Fruit fly (Drosophila melanogaster) whole organism, embryonic: ENCODE data around the gene SP.

Source experiments
- Abd-B ChIP-seq: fragments of 200-800 bp; sonication (Bioruptor generic); optimal IDR thresholded peaks from 2 replicates; lab custom pipeline; 2018; ENCODE audit warnings: missing biosample characterization, mild to moderate bottlenecking, missing genetic modification characterization, moderate library complexity
- CG12769 ChIP-seq: fragments of 200-800 bp; sonication (Bioruptor generic); optimal IDR thresholded peaks from 2 replicates; lab custom pipeline; 2019; ENCODE audit warnings: missing biosample characterization, mild to moderate bottlenecking, missing genetic modification characterization, moderate library complexity
- CG15696 ChIP-seq: fragments of 200-800 bp; sonication (Bioruptor generic); optimal IDR thresholded peaks from 2 replicates; lab custom pipeline; 2019; ENCODE audit warnings: missing biosample characterization, mild to moderate bottlenecking, missing genetic modification characterization, moderate library complexity
- CG1602 ChIP-seq: fragments of 200-800 bp; sonication (Bioruptor generic); optimal IDR thresholded peaks from 3 replicates; lab custom pipeline; 2016; ENCODE audit warnings: missing biosample characterization, missing genetic modification characterization
- CG1603 ChIP-seq: fragments of 200-800 bp; sonication (Bioruptor generic); optimal IDR thresholded peaks from 2 replicates; lab custom pipeline; 2019; ENCODE audit warnings: missing biosample characterization, mild to moderate bottlenecking, missing genetic modification characterization, moderate library complexity
- CG17361 ChIP-seq: fragments of 200-800 bp; sonication (Bioruptor generic); IDR thresholded peaks from 3 replicates; pipeline ENCODE4 v1.3.6; 2022; ENCODE audit warnings: missing biosample characterization, missing genetic modification characterization
- CG17568 ChIP-seq: fragments of 200-800 bp; sonication (Bioruptor generic); optimal IDR thresholded peaks from 2 replicates; lab custom pipeline; 2018; ENCODE audit warnings: missing biosample characterization, mild to moderate bottlenecking, missing genetic modification characterization, moderate library complexity
- CG2202 ChIP-seq: fragments of 200-800 bp; sonication (Bioruptor generic); optimal IDR thresholded peaks from 2 replicates; lab custom pipeline; 2018; ENCODE audit warnings: missing biosample characterization, mild to moderate bottlenecking, missing genetic modification characterization
- CG4328 ChIP-seq: fragments of 200-800 bp; sonication (Bioruptor generic); optimal IDR thresholded peaks from 3 replicates; lab custom pipeline; 2017; ENCODE audit warnings: missing biosample characterization, missing genetic modification reagents, missing genetic modification characterization
- CG4424 ChIP-seq: fragments of 200-800 bp; sonication (Bioruptor generic); optimal IDR thresholded peaks from 3 replicates; lab custom pipeline; 2016; ENCODE audit warnings: missing biosample characterization, missing genetic modification characterization
- CG7928 ChIP-seq: fragments of 200-800 bp; sonication (Bioruptor generic); optimal IDR thresholded peaks from 2 replicates; lab custom pipeline; 2017; ENCODE audit warnings: missing biosample characterization, mild to moderate bottlenecking, missing genetic modification characterization
- CG8281 ChIP-seq: fragments of 200-800 bp; sonication (Bioruptor generic); optimal IDR thresholded peaks from 2 replicates; lab custom pipeline; 2018; ENCODE audit warnings: missing biosample characterization, mild to moderate bottlenecking, missing genetic modification characterization, moderate library complexity
- CG8290 ChIP-seq, 3 experiments: fragments of 200-800 bp; sonication (Bioruptor generic); optimal IDR thresholded peaks; 2 replicates each; lab custom pipeline; 2016 to 2019; ENCODE audit warnings: missing biosample characterization in 3 of 3, missing genetic modification characterization in 3 of 3, mild to moderate bottlenecking in 2 of 3, moderate library complexity in 1 of 3
- CG8924 ChIP-seq: fragments of 200-800 bp; optimal IDR thresholded peaks from 3 replicates; lab custom pipeline; 2019; ENCODE audit warnings: missing biosample characterization, mild to moderate bottlenecking, missing genetic modification characterization, moderate library complexity
- CG9727 ChIP-seq: fragments of 200-800 bp; sonication (Bioruptor generic); optimal IDR thresholded peaks from 3 replicates; lab custom pipeline; 2017; ENCODE audit warnings: missing biosample characterization, mild to moderate bottlenecking, missing genetic modification characterization
- Eip74EF ChIP-seq, 2 experiments: fragments of 200-800 bp in 1 of 2; fragments of >200 bp in 1 of 2; sonication (Bioruptor generic) in 1 of 2; optimal IDR thresholded peaks; 2 replicates each; lab custom pipeline; 2017 to 2019; ENCODE audit warnings: missing biosample characterization in 2 of 2, missing genetic modification characterization in 2 of 2, mild to moderate bottlenecking in 1 of 2, moderate library complexity in 1 of 2
- Fer3 ChIP-seq: fragments of 200-800 bp; sonication (Bioruptor generic); optimal IDR thresholded peaks from 2 replicates; lab custom pipeline; 2018; ENCODE audit warnings: missing biosample characterization, mild to moderate bottlenecking, missing genetic modification characterization, moderate library complexity
- H15 ChIP-seq: fragments of 200-800 bp; sonication (Bioruptor generic); IDR thresholded peaks from 3 replicates; pipeline ENCODE4 v1.3.6; 2022; ENCODE audit warnings: missing biosample characterization, missing genetic modification characterization
- Hmx ChIP-seq: fragments of 200-800 bp; sonication (Bioruptor generic); optimal IDR thresholded peaks from 2 replicates; lab custom pipeline; 2016; ENCODE audit warnings: missing biosample characterization, missing genetic modification characterization
- Ptx1 ChIP-seq: fragments of 200-800 bp; sonication (Bioruptor generic); IDR thresholded peaks from 2 replicates; pipeline ENCODE4 v1.3.6; 2022; ENCODE audit warnings: missing biosample characterization, missing genetic modification characterization
- Rx ChIP-seq: fragments of 200-800 bp; sonication (Bioruptor generic); IDR thresholded peaks from 2 replicates; pipeline ENCODE4 v1.3.6; 2022; ENCODE audit warnings: missing biosample characterization, missing genetic modification characterization
- Six4 ChIP-seq: fragments of 200-800 bp; sonication (Bioruptor generic); optimal IDR thresholded peaks from 2 replicates; lab custom pipeline; 2016; ENCODE audit warnings: missing biosample characterization, missing genetic modification characterization
- Sox100B ChIP-seq: fragments of 200-800 bp; sonication (Bioruptor generic); optimal IDR thresholded peaks from 3 replicates; lab custom pipeline; 2018; ENCODE audit warnings: missing biosample characterization, mild to moderate bottlenecking, missing genetic modification characterization
- Sox102F ChIP-seq: fragments of 200-800 bp; sonication (Bioruptor generic); optimal IDR thresholded peaks from 2 replicates; lab custom pipeline; 2018; ENCODE audit warnings: missing biosample characterization, mild to moderate bottlenecking, missing genetic modification characterization, moderate library complexity
- Ssrp ChIP-seq: fragments of 200-800 bp; sonication (Bioruptor generic); optimal IDR thresholded peaks from 2 replicates; lab custom pipeline; 2018; ENCODE audit warnings: missing biosample characterization, mild to moderate bottlenecking, missing genetic modification characterization, moderate library complexity
- abd-A ChIP-seq: fragments of 200-800 bp; sonication (Bioruptor generic); optimal IDR thresholded peaks from 3 replicates; lab custom pipeline; 2019; ENCODE audit warnings: missing biosample characterization, mild to moderate bottlenecking, missing genetic modification characterization, moderate library complexity
- ac ChIP-seq: fragments of 200-800 bp; sonication (Bioruptor generic); optimal IDR thresholded peaks from 3 replicates; lab custom pipeline; 2017; ENCODE audit warnings: missing biosample characterization, mild to moderate bottlenecking, missing genetic modification characterization
- ase ChIP-seq: fragments of 200-800 bp; sonication (Bioruptor generic); IDR thresholded peaks from 3 replicates; pipeline ENCODE4 v1.3.6; 2022; ENCODE audit warnings: missing biosample characterization, missing genetic modification characterization
- cato ChIP-seq: fragments of 200-800 bp; sonication (Bioruptor generic); optimal IDR thresholded peaks from 2 replicates; lab custom pipeline; 2016; ENCODE audit warnings: missing biosample characterization, missing genetic modification characterization, borderline replicate concordance
- ci ChIP-seq: fragments of 200-800 bp; sonication (Bioruptor generic); IDR thresholded peaks from 3 replicates; pipeline ENCODE4 v1.3.6; 2022; ENCODE audit warnings: missing biosample characterization, missing genetic modification characterization
- disco-r ChIP-seq: fragments of 200-800 bp; sonication (Bioruptor generic); optimal IDR thresholded peaks from 2 replicates; lab custom pipeline; 2016; ENCODE audit warnings: missing biosample characterization, missing genetic modification characterization
- dmrt11E ChIP-seq: fragments of 200-800 bp; sonication (Bioruptor generic); optimal IDR thresholded peaks from 3 replicates; lab custom pipeline; 2018; ENCODE audit warnings: missing biosample characterization, mild to moderate bottlenecking, missing genetic modification characterization, moderate library complexity
- esg ChIP-seq: fragments of 200-800 bp; sonication (Bioruptor generic); conservative IDR thresholded peaks from 2 replicates; pipeline ENCODE4 v1.3.6; 2022; ENCODE audit warnings: missing biosample characterization, missing genetic modification characterization
- eyg ChIP-seq: fragments of 200-800 bp; sonication (Bioruptor generic); optimal IDR thresholded peaks from 3 replicates; lab custom pipeline; 2016; ENCODE audit warnings: missing biosample characterization, missing genetic modification characterization
- fd64A ChIP-seq: fragments of 200-800 bp; sonication (Bioruptor generic); optimal IDR thresholded peaks from 3 replicates; lab custom pipeline; 2018; ENCODE audit warnings: missing biosample characterization, mild to moderate bottlenecking, missing genetic modification characterization
- gcm2 ChIP-seq: fragments of 200-800 bp; sonication (Bioruptor generic); optimal IDR thresholded peaks from 2 replicates; lab custom pipeline; 2016; ENCODE audit warnings: missing biosample characterization, missing genetic modification characterization
- grau ChIP-seq: fragments of 200-800 bp; optimal IDR thresholded peaks from 3 replicates; lab custom pipeline; 2019; ENCODE audit warnings: missing biosample characterization, mild to moderate bottlenecking, missing genetic modification characterization, moderate library complexity
- grn ChIP-seq: fragments of 200-800 bp; sonication (Bioruptor generic); optimal IDR thresholded peaks from 3 replicates; lab custom pipeline; 2017; ENCODE audit warnings: missing biosample characterization, missing genetic modification characterization
- ind ChIP-seq: fragments of 200-800 bp; sonication (Bioruptor generic); optimal IDR thresholded peaks from 3 replicates; lab custom pipeline; 2016; ENCODE audit warnings: missing biosample characterization, missing genetic modification characterization
- phol ChIP-seq: fragments of 200-800 bp; sonication (Bioruptor generic); optimal IDR thresholded peaks from 3 replicates; lab custom pipeline; 2018; ENCODE audit warnings: missing biosample characterization, mild to moderate bottlenecking, missing genetic modification characterization, moderate library complexity
- pzg ChIP-seq: fragments of 200-800 bp; sonication (Bioruptor generic); optimal IDR thresholded peaks from 3 replicates; lab custom pipeline; 2018; ENCODE audit warnings: missing biosample characterization, mild to moderate bottlenecking, missing genetic modification characterization, moderate library complexity
- ranshi ChIP-seq: fragments of 200-800 bp; sonication (Bioruptor generic); IDR thresholded peaks from 2 replicates; pipeline ENCODE4 v1.3.6; 2022; ENCODE audit warnings: missing biosample characterization, missing genetic modification characterization
- rib ChIP-seq: fragments of 200-800 bp; sonication (Bioruptor generic); IDR thresholded peaks from 2 replicates; pipeline ENCODE4 v1.3.6; 2022; ENCODE audit warnings: missing biosample characterization, missing genetic modification characterization
- row ChIP-seq: fragments of 200-800 bp; sonication (Bioruptor generic); IDR thresholded peaks from 3 replicates; pipeline ENCODE4 v1.3.6; 2022; ENCODE audit warnings: missing biosample characterization, missing genetic modification characterization
- sc ChIP-seq, 3 experiments: fragments of >200 bp in 2 of 3; fragments of 200-800 bp in 1 of 3; sonication (Bioruptor generic) in 1 of 3; optimal IDR thresholded peaks; 2 replicates in 2 of 3; 3 replicates in 1 of 3; lab custom pipeline; 2017; ENCODE audit warnings: mild to moderate bottlenecking in 1 of 3, missing biosample characterization in 1 of 3, missing genetic modification characterization in 1 of 3, missing genetic modification reagents in 1 of 3
- shn ChIP-seq: fragments of 200-800 bp; sonication (Bioruptor generic); optimal IDR thresholded peaks from 3 replicates; lab custom pipeline; 2016; ENCODE audit warnings: missing biosample characterization, missing genetic modification characterization
- sim ChIP-seq: fragments of 200-800 bp; sonication (Bioruptor generic); IDR thresholded peaks from 2 replicates; pipeline ENCODE4 v1.3.6; 2022; ENCODE audit warnings: missing biosample characterization, missing genetic modification characterization
- tgo ChIP-seq: fragments of 200-800 bp; sonication (Bioruptor generic); IDR thresholded peaks from 3 replicates; pipeline ENCODE4 v1.3.6; 2022; ENCODE audit warnings: missing biosample characterization, missing genetic modification characterization
- tin ChIP-seq: fragments of 200-800 bp; sonication (Bioruptor generic); optimal IDR thresholded peaks from 3 replicates; lab custom pipeline; 2016; ENCODE audit warnings: missing biosample characterization, missing genetic modification characterization
- trem ChIP-seq: fragments of 200-800 bp; optimal IDR thresholded peaks from 3 replicates; lab custom pipeline; 2019; ENCODE audit warnings: missing biosample characterization, mild to moderate bottlenecking, missing genetic modification characterization, moderate library complexity

The SP gene

DNA sequence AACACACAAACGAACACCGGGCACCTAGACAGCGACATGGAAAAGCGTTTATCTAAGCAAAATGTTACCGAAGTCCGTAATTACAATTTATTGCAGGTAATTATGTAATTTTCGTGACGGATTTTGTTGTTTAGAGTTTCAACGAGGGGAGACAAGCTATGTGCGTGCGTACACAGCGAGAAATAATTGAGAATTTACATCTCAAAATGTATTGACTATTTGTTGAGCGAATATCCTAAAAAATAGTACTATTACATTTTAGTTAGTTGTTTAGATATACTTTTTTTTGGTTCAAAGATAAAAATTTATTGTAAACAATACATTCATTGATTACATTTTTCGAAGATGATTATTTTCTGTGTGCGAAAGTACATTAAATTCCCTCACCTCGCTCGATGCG is 39.2 kb upstream of the SP start (continued):
- TF ChIP-seq CG8281: no peak
- TF ChIP-seq CG9727 (GFP tag; lab: Kevin White, UChicago): peak; percentile 43
- no peak for TF ChIP-seq grn
- TF ChIP-seq CG8924: peak; percentile 27
- TF ChIP-seq row (GFP tag; lab: Robert Waterston, UW): peak; percentile 61
- TF ChIP-seq fd64A: no peak
- no peak for TF ChIP-seq Hmx (GFP tag; lab: Kevin White, UChicago)
- peak; percentile 13 for TF ChIP-seq CG15696 (tag; lab: Kevin White, UChicago)
- TF ChIP-seq CG12769: peak; percentile 23
- TF ChIP-seq ci: peak; percentile 57; the same call in 1 of the 3 replicates
- TF ChIP-seq tgo (GFP tag; lab: Robert Waterston, UW): 0 out of 3 replicates have a peak, but pooled peaks have one; percentile 19
- peak; percentile 37 for TF ChIP-seq grau (tag; lab: Kevin White, UChicago)
- TF ChIP-seq eyg (GFP tag; lab: Kevin White, UChicago): no peak
- TF ChIP-seq ind (GFP tag; lab: Kevin White, UChicago): peak; percentile 18
- TF ChIP-seq abd-A (tag; lab: Kevin White, UChicago): no peak
- peak; percentile 17 for TF ChIP-seq tin (GFP tag; lab: Kevin White, UChicago)
- TF ChIP-seq Rx: no peak
- TF ChIP-seq CG17361 (GFP tag; lab: Robert Waterston, UW): peak; percentile 60; the same call in 2 of the 3 replicates
- TF ChIP-seq ac (GFP tag; lab: Kevin White, UChicago): no peak
- TF ChIP-seq Abd-B (GFP tag; lab: Kevin White, UChicago): peak; percentile 16
- TF ChIP-seq cato (GFP tag; lab: Kevin White, UChicago): no peak
- TF ChIP-seq rib (GFP tag; lab: Robert Waterston, UW): no peak
- TF ChIP-seq esg: peak; percentile 48
- no peak for TF ChIP-seq pzg (GFP tag; lab: Kevin White, UChicago)
- no peak for TF ChIP-seq sim (GFP tag; lab: Robert Waterston, UW)
- TF ChIP-seq CG4424 (GFP tag; lab: Kevin White, UChicago): peak; percentile 40
- TF ChIP-seq Ptx1 (GFP tag; lab: Robert Waterston, UW): peak; percentile 53
- TF ChIP-seq CG1602 (GFP tag; lab: Kevin White, UChicago): no peak
- no peak for TF ChIP-seq disco-r (GFP tag; lab: Kevin White, UChicago)
- peak; percentile 59 for TF ChIP-seq phol (tag; lab: Kevin White, UChicago)
- no peak for TF ChIP-seq CG4328 (GFP tag; lab: Kevin White, UChicago)
- TF ChIP-seq CG7928 (GFP tag; lab: Kevin White, UChicago): no peak
- peak; percentile 24 for TF ChIP-seq Ssrp (tag; lab: Kevin White, UChicago)
- TF ChIP-seq CG2202: no peak
- TF ChIP-seq CG17568 (GFP tag; lab: Kevin White, UChicago): no peak
- peak; percentile 14 for TF ChIP-seq trem (tag; lab: Kevin White, UChicago)
- TF ChIP-seq H15 (GFP tag; lab: Robert Waterston, UW): no peak
- no peak for TF ChIP-seq shn (GFP tag; lab: Kevin White, UChicago)
- peak in 1 of 2 experiments; percentile 17 for TF ChIP-seq Eip74EF (GFP tag; optimal IDR thresholded peaks at IDR 0.05; lab: Kevin White, UChicago)
- TF ChIP-seq ranshi (GFP tag; lab: Robert Waterston, UW): peak; percentile 42; the same call in 1 of the 2 replicates
- TF ChIP-seq sc (optimal IDR thresholded peaks at IDR 0.05; lab: Kevin White, UChicago): no peak
- no peak for TF ChIP-seq sc (GFP tag; optimal IDR thresholded peaks at IDR 0.05; lab: Kevin White, UChicago)
- peak; percentile 61 for TF ChIP-seq Sox102F
- TF ChIP-seq ase: no peak
- TF ChIP-seq dmrt11E: peak; percentile 39
- no peak for TF ChIP-seq gcm2 (GFP tag; lab: Kevin White, UChicago)
- TF ChIP-seq CG1603 (tag; lab: Kevin White, UChicago): peak; percentile 45
- peak; percentile 16 for TF ChIP-seq Fer3 (tag; lab: Kevin White, UChicago)
- TF ChIP-seq CG8290 (GFP tag; optimal IDR thresholded peaks at IDR 0.05; lab: Kevin White, UChicago): no peak
- no peak for TF ChIP-seq CG8290 (tag; optimal IDR thresholded peaks at IDR 0.05; lab: Kevin White, UChicago)
- no peak for TF ChIP-seq Six4 (GFP tag; lab: Kevin White, UChicago)
- peak; percentile 11 for TF ChIP-seq Sox100B (GFP tag; lab: Kevin White, UChicago)
